Fruit fly (Drosophila melanogaster): ENCODE results near the gene santa-maria.

santa-maria gene

dm6 chr2L:7433337-7433956, 17.6 kb downstream of the santa-maria start, which contains the start of gene CG5958:
TSS of gene CG5958 (minus strand) at chr2L:7433516.
- TF ChIP-seq CG2889 (GFP tag; IDR thresholded peaks at IDR 0.05) (no peak), HLHmδ (GFP tag; optimal IDR thresholded peaks at IDR 0.05) (no peak), Rx (GFP tag; IDR thresholded peaks at IDR 0.05) (no peak), Elba2 (GFP tag; optimal IDR thresholded peaks at IDR 0.05) (no peak), CG34376 (GFP tag; optimal IDR thresholded peaks at IDR 0.05) (peak; percentile 32), CG7963 (GFP tag; IDR thresholded peaks at IDR 0.05; ENCODE audit: partially characterized antibody) (no peak), CG4820 (GFP tag; optimal IDR thresholded peaks at IDR 0.05) (peak; percentile 21), Adf1 (GFP tag; IDR thresholded peaks at IDR 0.05) (peak; percentile 86), CG14667 (GFP tag; IDR thresholded peaks at IDR 0.05) (no peak), lbe (GFP tag; optimal IDR thresholded peaks at IDR 0.05) (peak; percentile 21), sug (tag; optimal IDR thresholded peaks at IDR 0.05) (peak; percentile 8), Hr78 (GFP tag; optimal IDR thresholded peaks at IDR 0.05) (peak in 1 of 2 experiments; percentile 91), CG12071 (GFP tag; optimal IDR thresholded peaks at IDR 0.05) (no peak), Hr39 (optimal IDR thresholded peaks at IDR 0.05) (no peak), CG12769 (tag; optimal IDR thresholded peaks at IDR 0.05) (no peak), Pdp1 (GFP tag; optimal IDR thresholded peaks at IDR 0.05) (peak in 1 of 2 experiments; percentile 33), CG9817 (tag; optimal IDR thresholded peaks at IDR 0.05) (no peak), Dek (tag; optimal IDR thresholded peaks at IDR 0.05) (no peak), Deaf1 (tag; optimal IDR thresholded peaks at IDR 0.05) (peak; percentile 75), Hand (GFP tag; optimal IDR thresholded peaks at IDR 0.05) (no peak), GATAe (GFP tag; conservative IDR thresholded peaks at IDR 0.05) (peak; percentile 11; the same call in 1 of the 2 replicates)

- TF ChIP-seq CG13287 (GFP tag; IDR thresholded peaks at IDR 0.05; ENCODE audit: partially characterized antibody) (no peak), sens (GFP tag) (peak; percentile 71), gsb-n (tag; optimal IDR thresholded peaks at IDR 0.05) (no peak), CG18011 (GFP tag; optimal IDR thresholded peaks at IDR 0.05) (no peak), CG34376 (GFP tag; optimal IDR thresholded peaks at IDR 0.05) (peak; percentile 56), scrt (GFP tag; optimal IDR thresholded peaks at IDR 0.05) (no peak), sug (tag; optimal IDR thresholded peaks at IDR 0.05) (peak; percentile 32), Med (GFP tag) (peak; percentile 1), trh (GFP tag; optimal IDR thresholded peaks at IDR 0.05) (no peak), rib (GFP tag; IDR thresholded peaks at IDR 0.05) (no peak), CG12104 (GFP tag; optimal IDR thresholded peaks at IDR 0.05) (no peak), run (tag; optimal IDR thresholded peaks at IDR 0.05) (no peak), Ssrp (tag; optimal IDR thresholded peaks at IDR 0.05) (no peak), Abd-B (GFP tag; optimal IDR thresholded peaks at IDR 0.05) (no peak), sna (GFP tag; IDR thresholded peaks at IDR 0.05; ENCODE audit: partially characterized antibody) (no peak), chinmo (GFP tag; IDR thresholded peaks at IDR 0.05; ENCODE audit: partially characterized antibody) (0 out of 4 replicates have a peak, but pooled peaks have one; percentile 52), CG7963 (GFP tag; IDR thresholded peaks at IDR 0.05; ENCODE audit: partially characterized antibody) (no peak), repo (GFP tag; optimal IDR thresholded peaks at IDR 0.05) (no peak), wor (GFP tag; IDR thresholded peaks at IDR 0.05) (no peak), grn (GFP tag; optimal IDR thresholded peaks at IDR 0.05) (peak; percentile 30), CG13624 (GFP tag; optimal IDR thresholded peaks at IDR 0.05) (no peak), Pdp1 (GFP tag; optimal IDR thresholded peaks at IDR 0.05) (peak in 1 of 2 experiments; percentile 90), dmrt99B (tag; optimal IDR thresholded peaks at IDR 0.05) (no peak), Hr78 (GFP tag; optimal IDR thresholded peaks at IDR 0.05) (peak in 1 of 2 experiments; percentile 76), crol (GFP tag; IDR thresholded peaks at IDR 0.05) (no peak), eve (GFP tag; optimal IDR thresholded peaks at IDR 0.05) (peak in 1 of 2 experiments; percentile 23), CG8359 (GFP tag; optimal IDR thresholded peaks at IDR 0.05; ENCODE audit: borderline replicate concordance) (no peak)
These were observed 19.0 kb downstream of the santa-maria start for dm6 chr2L:7431861-7432601.
